Fruit fly (Drosophila melanogaster) whole organism, embryonic: ENCODE measurements around the gene CheA75a.

Experiments used
- Atf6 ChIP-seq: fragments of 200-800 bp; sonication (Bioruptor generic); IDR thresholded peaks from 2 replicates; pipeline ENCODE4 v1.3.6; 2022; ENCODE audit warnings: missing biosample characterization, missing genetic modification characterization
- B-H2 ChIP-seq: fragments of 200-800 bp; sonication (Bioruptor generic); optimal IDR thresholded peaks from 2 replicates; lab custom pipeline; 2018; ENCODE audit warnings: missing biosample characterization, mild to moderate bottlenecking, missing genetic modification characterization
- Blimp-1 ChIP-seq: fragments of 200-800 bp; sonication (Bioruptor generic); optimal IDR thresholded peaks from 3 replicates; lab custom pipeline; 2018; ENCODE audit warnings: missing biosample characterization, missing genetic modification characterization, mild to moderate bottlenecking, moderate library complexity, missing genetic modification reagents
- CG10462 ChIP-seq: fragments of 200-800 bp; sonication (Bioruptor generic); optimal IDR thresholded peaks from 2 replicates; lab custom pipeline; 2016; ENCODE audit warnings: missing biosample characterization, missing genetic modification characterization
- CG11456 ChIP-seq: fragments of 200-800 bp; sonication (Bioruptor generic); IDR thresholded peaks from 3 replicates; pipeline ENCODE4 v1.3.6; 2022; ENCODE audit warnings: missing biosample characterization, missing genetic modification characterization
- CG12299 ChIP-seq: fragments of 200-800 bp; sonication (Bioruptor generic); optimal IDR thresholded peaks from 2 replicates; lab custom pipeline; 2018; ENCODE audit warnings: missing biosample characterization, mild to moderate bottlenecking, missing genetic modification characterization
- CG13123 ChIP-seq: fragments of 200-800 bp; sonication (Bioruptor generic); optimal IDR thresholded peaks from 2 replicates; lab custom pipeline; 2016; ENCODE audit warnings: missing biosample characterization, missing genetic modification characterization
- CG13296 ChIP-seq: fragments of 200-800 bp; sonication (Bioruptor generic); optimal IDR thresholded peaks from 3 replicates; lab custom pipeline; 2018; ENCODE audit warnings: missing biosample characterization, mild to moderate bottlenecking, missing genetic modification characterization
- CG14014 ChIP-seq: fragments of 200-800 bp; sonication (Bioruptor generic); IDR thresholded peaks from 2 replicates; pipeline ENCODE4 v1.3.6; 2022; ENCODE audit warnings: missing biosample characterization, missing genetic modification characterization
- CG14667 ChIP-seq: fragments of 200-800 bp; sonication (Bioruptor generic); IDR thresholded peaks from 2 replicates; pipeline ENCODE4 v1.3.6; 2022; ENCODE audit warnings: missing biosample characterization, missing genetic modification characterization
- CG16779 ChIP-seq: fragments of 200-800 bp; sonication (Bioruptor generic); IDR thresholded peaks from 2 replicates; pipeline ENCODE4 v1.3.6; 2022; ENCODE audit warnings: missing biosample characterization, missing genetic modification characterization
- CG16815 ChIP-seq: fragments of 200-800 bp; sonication (Bioruptor generic); optimal IDR thresholded peaks from 3 replicates; lab custom pipeline; 2017; ENCODE audit warnings: missing biosample characterization, mild to moderate bottlenecking, missing genetic modification characterization
- CG16863 ChIP-seq: fragments of 200-800 bp; sonication (Bioruptor generic); optimal IDR thresholded peaks from 3 replicates; lab custom pipeline; 2016; ENCODE audit warnings: missing biosample characterization, missing genetic modification characterization
- CG17612 ChIP-seq: fragments of 200-800 bp; sonication (Bioruptor generic); IDR thresholded peaks from 2 replicates; pipeline ENCODE4 v1.3.6; 2022; ENCODE audit warnings: missing biosample characterization, missing genetic modification characterization
- CG18764 ChIP-seq: fragments of 200-800 bp; sonication (Bioruptor generic); optimal IDR thresholded peaks from 3 replicates; lab custom pipeline; 2016; ENCODE audit warnings: missing biosample characterization, missing genetic modification characterization
- CG3838 ChIP-seq: fragments of 200-800 bp; sonication (Bioruptor generic); optimal IDR thresholded peaks from 3 replicates; lab custom pipeline; 2016; ENCODE audit warnings: missing biosample characterization, missing genetic modification characterization
- CG4404 ChIP-seq: fragments of 200-800 bp; sonication (Bioruptor generic); IDR thresholded peaks from 2 replicates; pipeline ENCODE4 v1.3.6; 2022; ENCODE audit warnings: missing biosample characterization, missing genetic modification characterization
- CG5180 ChIP-seq: fragments of 200-800 bp; sonication (Bioruptor generic); optimal IDR thresholded peaks from 3 replicates; lab custom pipeline; 2017; ENCODE audit warnings: missing biosample characterization, missing genetic modification characterization, mild to moderate bottlenecking, moderate library complexity, missing genetic modification reagents
- CG6683 ChIP-seq: fragments of 200-800 bp; sonication (Bioruptor generic); optimal IDR thresholded peaks from 2 replicates; lab custom pipeline; 2017; ENCODE audit warnings: missing biosample characterization, mild to moderate bottlenecking, missing genetic modification characterization, missing genetic modification reagents
- CG7928 ChIP-seq: fragments of 200-800 bp; sonication (Bioruptor generic); optimal IDR thresholded peaks from 2 replicates; lab custom pipeline; 2017; ENCODE audit warnings: missing biosample characterization, mild to moderate bottlenecking, missing genetic modification characterization
- CG9727 ChIP-seq: fragments of 200-800 bp; sonication (Bioruptor generic); optimal IDR thresholded peaks from 3 replicates; lab custom pipeline; 2017; ENCODE audit warnings: missing biosample characterization, mild to moderate bottlenecking, missing genetic modification characterization
- CHES-1-like ChIP-seq: fragments of 200-800 bp; sonication (Bioruptor generic); optimal IDR thresholded peaks from 2 replicates; lab custom pipeline; 2016; ENCODE audit warnings: missing biosample characterization, missing genetic modification characterization
- Camta ChIP-seq: fragments of 200-800 bp; sonication (Bioruptor generic); optimal IDR thresholded peaks from 2 replicates; lab custom pipeline; 2016; ENCODE audit warnings: missing biosample characterization, missing genetic modification characterization
- Dbx ChIP-seq: fragments of 200-800 bp; sonication (Bioruptor generic); IDR thresholded peaks from 3 replicates; pipeline ENCODE4 v1.3.6; 2022; ENCODE audit warnings: missing biosample characterization, missing genetic modification characterization
- Deaf1 ChIP-seq: fragments of 200-800 bp; optimal IDR thresholded peaks from 3 replicates; lab custom pipeline; 2019; ENCODE audit warnings: missing biosample characterization, mild to moderate bottlenecking, missing genetic modification characterization, moderate library complexity
- Dref ChIP-seq: fragments of 200-800 bp; sonication (Bioruptor generic); IDR thresholded peaks from 2 replicates; pipeline ENCODE4 v1.3.6; 2022; ENCODE audit warnings: missing biosample characterization, missing genetic modification characterization
- Eip74EF ChIP-seq, 2 experiments: fragments of 200-800 bp in 1 of 2; fragments of >200 bp in 1 of 2; sonication (Bioruptor generic) in 1 of 2; optimal IDR thresholded peaks; 2 replicates each; lab custom pipeline; 2017 to 2019; ENCODE audit warnings: missing biosample characterization in 2 of 2, missing genetic modification characterization in 2 of 2, mild to moderate bottlenecking in 1 of 2, moderate library complexity in 1 of 2
- Ets65A ChIP-seq: fragments of 200-800 bp; sonication (Bioruptor generic); peaks from one replicate; lab custom pipeline; 2016; ENCODE audit warnings: missing biosample characterization, missing genetic modification characterization
- MESR4 ChIP-seq: fragments of 200-800 bp; sonication (Bioruptor generic); optimal IDR thresholded peaks from 2 replicates; lab custom pipeline; 2018; ENCODE audit warnings: missing biosample characterization, mild to moderate bottlenecking, missing genetic modification characterization, moderate library complexity
- Mad ChIP-seq: fragments of 200-800 bp; sonication (Bioruptor generic); optimal IDR thresholded peaks from 2 replicates; lab custom pipeline; 2016; ENCODE audit warnings: missing biosample characterization, missing genetic modification characterization
- Meics ChIP-seq: fragments of 200-800 bp; sonication (Bioruptor generic); optimal IDR thresholded peaks from 2 replicates; lab custom pipeline; 2017; ENCODE audit warnings: missing biosample characterization, mild to moderate bottlenecking, missing genetic modification characterization
- Mes4 ChIP-seq: fragments of 200-800 bp; sonication (Bioruptor generic); optimal IDR thresholded peaks from 2 replicates; lab custom pipeline; 2016; ENCODE audit warnings: missing biosample characterization, missing genetic modification characterization
- Myb ChIP-seq: fragments of 200-800 bp; sonication (Bioruptor generic); optimal IDR thresholded peaks from 2 replicates; lab custom pipeline; 2016; ENCODE audit warnings: missing biosample characterization, missing genetic modification characterization
- NC2α ChIP-seq: fragments of 200-800 bp; sonication (Bioruptor generic); optimal IDR thresholded peaks from 2 replicates; lab custom pipeline; 2016; ENCODE audit warnings: missing biosample characterization, missing genetic modification characterization
- NK7.1 ChIP-seq: fragments of 200-800 bp; sonication (Bioruptor generic); optimal IDR thresholded peaks from 3 replicates; lab custom pipeline; 2016; ENCODE audit warnings: missing biosample characterization, missing genetic modification characterization
- Neu2 ChIP-seq: fragments of 200-800 bp; sonication (Bioruptor generic); optimal IDR thresholded peaks from 3 replicates; lab custom pipeline; 2016; ENCODE audit warnings: missing biosample characterization, missing genetic modification characterization, borderline replicate concordance
- Side ChIP-seq: fragments of 200-800 bp; sonication (Bioruptor generic); optimal IDR thresholded peaks from 2 replicates; lab custom pipeline; 2016; ENCODE audit warnings: missing biosample characterization, missing genetic modification characterization
- Ssrp ChIP-seq: fragments of 200-800 bp; sonication (Bioruptor generic); optimal IDR thresholded peaks from 2 replicates; lab custom pipeline; 2018; ENCODE audit warnings: missing biosample characterization, mild to moderate bottlenecking, missing genetic modification characterization, moderate library complexity
- abd-A ChIP-seq: fragments of 200-800 bp; sonication (Bioruptor generic); optimal IDR thresholded peaks from 3 replicates; lab custom pipeline; 2019; ENCODE audit warnings: missing biosample characterization, mild to moderate bottlenecking, missing genetic modification characterization, moderate library complexity
- bbx ChIP-seq: fragments of 200-800 bp; sonication (Bioruptor generic); IDR thresholded peaks from 2 replicates; pipeline ENCODE4 v1.3.6; 2022; ENCODE audit warnings: missing biosample characterization, missing genetic modification characterization; ENCODE audit not compliant: partially characterized antibody
- br ChIP-seq: fragments of >200 bp; optimal IDR thresholded peaks from 2 replicates; lab custom pipeline; 2017
- crol ChIP-seq: fragments of 200-800 bp; sonication (Bioruptor generic); IDR thresholded peaks from 2 replicates; pipeline ENCODE4 v1.3.6; 2022; ENCODE audit warnings: missing biosample characterization, missing genetic modification characterization
- esg ChIP-seq: fragments of 200-800 bp; sonication (Bioruptor generic); conservative IDR thresholded peaks from 2 replicates; pipeline ENCODE4 v1.3.6; 2022; ENCODE audit warnings: missing biosample characterization, missing genetic modification characterization
- ftz-f1 ChIP-seq: fragments of 200-800 bp; sonication (Bioruptor generic); optimal IDR thresholded peaks from 2 replicates; lab custom pipeline; 2016; ENCODE audit warnings: missing biosample characterization, missing genetic modification characterization
- ind ChIP-seq: fragments of 200-800 bp; sonication (Bioruptor generic); optimal IDR thresholded peaks from 3 replicates; lab custom pipeline; 2016; ENCODE audit warnings: missing biosample characterization, missing genetic modification characterization
- mld ChIP-seq: fragments of 200-800 bp; sonication (Bioruptor generic); IDR thresholded peaks from 3 replicates; pipeline ENCODE4 v1.3.6; 2022; ENCODE audit warnings: missing biosample characterization, missing genetic modification characterization; ENCODE audit not compliant: partially characterized antibody
- rib ChIP-seq: fragments of 200-800 bp; sonication (Bioruptor generic); IDR thresholded peaks from 2 replicates; pipeline ENCODE4 v1.3.6; 2022; ENCODE audit warnings: missing biosample characterization, missing genetic modification characterization
- seq ChIP-seq: fragments of 200-800 bp; sonication (Bioruptor generic); IDR thresholded peaks from 2 replicates; pipeline ENCODE4 v1.3.6; 2022; ENCODE audit warnings: missing biosample characterization, missing genetic modification characterization
- sug ChIP-seq: fragments of 200-800 bp; optimal IDR thresholded peaks from 2 replicates; lab custom pipeline; 2019; ENCODE audit warnings: missing biosample characterization, mild to moderate bottlenecking, missing genetic modification characterization, moderate library complexity
- toy ChIP-seq: fragments of 200-800 bp; sonication (Bioruptor generic); IDR thresholded peaks from 2 replicates; pipeline ENCODE4 v1.3.6; 2022; ENCODE audit warnings: missing biosample characterization, missing genetic modification characterization
- trem ChIP-seq: fragments of 200-800 bp; optimal IDR thresholded peaks from 3 replicates; lab custom pipeline; 2019; ENCODE audit warnings: missing biosample characterization, mild to moderate bottlenecking, missing genetic modification characterization, moderate library complexity
- zen2 ChIP-seq: fragments of 200-800 bp; sonication (Bioruptor generic); IDR thresholded peaks from 3 replicates; pipeline ENCODE4 v1.3.6; 2022; ENCODE audit warnings: missing biosample characterization, missing genetic modification characterization; ENCODE audit not compliant: partially characterized antibody

CheA75a gene

dm6 chr3L:18238568-18238967, 13.3 kb upstream of the CheA75a start (continued):
- TF ChIP-seq Ssrp = peak; percentile 86
- TF ChIP-seq Atf6 (GFP tag; lab: Robert Waterston, UW) = no peak
- peak; percentile 44 for TF ChIP-seq Mad (GFP tag; lab: Kevin White, UChicago)
- TF ChIP-seq CG13296 (GFP tag; lab: Kevin White, UChicago) = no peak
- no peak for TF ChIP-seq Ets65A
- TF ChIP-seq Deaf1 (tag; lab: Kevin White, UChicago) = peak; percentile 34
- no peak for TF ChIP-seq Neu2 (GFP tag; lab: Kevin White, UChicago)
- TF ChIP-seq CHES-1-like (GFP tag; lab: Kevin White, UChicago) = peak; percentile 19
- TF ChIP-seq trem (tag; lab: Kevin White, UChicago) = peak; percentile 82
- no peak for TF ChIP-seq Dbx
- peak; percentile 33 for TF ChIP-seq esg (GFP tag; lab: Robert Waterston, UW)
- TF ChIP-seq MESR4 (GFP tag; lab: Kevin White, UChicago) = no peak
- TF ChIP-seq CG3838 (GFP tag; lab: Kevin White, UChicago) = peak; percentile 5
- peak; percentile 80 for TF ChIP-seq CG9727
- TF ChIP-seq Mes4 (GFP tag; lab: Kevin White, UChicago) = peak; percentile 72
- peak; percentile 36 for TF ChIP-seq CG16815 (GFP tag; lab: Kevin White, UChicago)
- TF ChIP-seq Eip74EF (GFP tag; optimal IDR thresholded peaks at IDR 0.05; lab: Kevin White, UChicago) = peak in 1 of 2 experiments; percentile 70
- TF ChIP-seq Myb (GFP tag; lab: Kevin White, UChicago) = no peak
- no peak for TF ChIP-seq CG11456 (GFP tag; lab: Robert Waterston, UW)
- TF ChIP-seq rib (GFP tag; lab: Robert Waterston, UW) = no peak
- peak; percentile 6 for TF ChIP-seq NC2α (GFP tag; lab: Kevin White, UChicago)
- no peak for TF ChIP-seq toy (GFP tag; lab: Robert Waterston, UW)
- no peak for TF ChIP-seq zen2 (GFP tag; lab: Robert Waterston, UW)
- peak; percentile 89 for TF ChIP-seq Blimp-1 (GFP tag; lab: Kevin White, UChicago)
- TF ChIP-seq Meics = no peak
- no peak for TF ChIP-seq NK7.1
- TF ChIP-seq ftz-f1 (GFP tag; lab: Kevin White, UChicago) = no peak
- no peak for TF ChIP-seq crol (GFP tag; lab: Robert Waterston, UW)
- no peak for TF ChIP-seq br (lab: Kevin White, UChicago)
- TF ChIP-seq bbx (GFP tag; lab: Robert Waterston, UW) = no peak
- TF ChIP-seq CG10462 (GFP tag; lab: Kevin White, UChicago) = peak; percentile 70
- TF ChIP-seq CG4404 (GFP tag; lab: Robert Waterston, UW) = no peak
- TF ChIP-seq CG5180 (GFP tag; lab: Kevin White, UChicago) = peak; percentile 38
- TF ChIP-seq CG13123 (GFP tag; lab: Kevin White, UChicago) = peak; percentile 19
- 0 out of 2 replicates have a peak, but pooled peaks have one; percentile 13 for TF ChIP-seq CG14014 (GFP tag; lab: Robert Waterston, UW)
- no peak for TF ChIP-seq abd-A (tag; lab: Kevin White, UChicago)
- peak; percentile 42; the same call in 1 of the 2 replicates for TF ChIP-seq CG14667 (GFP tag; lab: Robert Waterston, UW)
- no peak for TF ChIP-seq sug (tag; lab: Kevin White, UChicago)
- TF ChIP-seq Camta (GFP tag; lab: Kevin White, UChicago) = peak; percentile 60
- TF ChIP-seq seq (GFP tag; lab: Robert Waterston, UW) = no peak
- no peak for TF ChIP-seq Dref (GFP tag; lab: Robert Waterston, UW)
- TF ChIP-seq CG18764 = peak; percentile 45
- TF ChIP-seq mld = no peak
- peak; percentile 54 for TF ChIP-seq ind (GFP tag; lab: Kevin White, UChicago)
- TF ChIP-seq CG6683 (GFP tag; lab: Kevin White, UChicago) = no peak
- no peak for TF ChIP-seq B-H2 (GFP tag; lab: Kevin White, UChicago)
- no peak for TF ChIP-seq CG7928
- no peak for TF ChIP-seq CG12299
- peak; percentile 67 for TF ChIP-seq CG16863 (GFP tag; lab: Kevin White, UChicago)
- TF ChIP-seq CG16779 (GFP tag; lab: Robert Waterston, UW) = no peak
- no peak for TF ChIP-seq CG17612
- TF ChIP-seq Side = no peak
